Fruit fly (Drosophila melanogaster) whole organism, embryonic: ENCODE measurements around the gene CG9286.

Experiments used
- ATbp ChIP-seq: fragments of 200-800 bp; sonication (Bioruptor generic); optimal IDR thresholded peaks from 2 replicates; lab custom pipeline; 2017; ENCODE audit warnings: missing biosample characterization, mild to moderate bottlenecking, missing genetic modification characterization, missing genetic modification reagents
- CG10431 ChIP-seq: fragments of 200-800 bp; sonication (Bioruptor generic); optimal IDR thresholded peaks from 3 replicates; lab custom pipeline; 2018; ENCODE audit warnings: missing biosample characterization, mild to moderate bottlenecking, missing genetic modification characterization
- CG10565 ChIP-seq: fragments of 200-800 bp; sonication (Bioruptor generic); optimal IDR thresholded peaks from 3 replicates; lab custom pipeline; 2016; ENCODE audit warnings: missing biosample characterization, mild to moderate bottlenecking, missing genetic modification characterization
- CG10959 ChIP-seq: fragments of 200-800 bp; sonication (Bioruptor generic); IDR thresholded peaks from 2 replicates; pipeline ENCODE4 v1.3.6; 2022; ENCODE audit warnings: missing biosample characterization, missing genetic modification characterization
- CG10979 ChIP-seq: fragments of 200-800 bp; sonication (Bioruptor generic); optimal IDR thresholded peaks from 2 replicates; lab custom pipeline; 2018; ENCODE audit warnings: missing biosample characterization, mild to moderate bottlenecking, missing genetic modification characterization, moderate library complexity
- CG11723 ChIP-seq: fragments of 200-800 bp; sonication (Bioruptor generic); optimal IDR thresholded peaks from 2 replicates; lab custom pipeline; 2017; ENCODE audit warnings: missing biosample characterization, mild to moderate bottlenecking, missing genetic modification characterization
- CG1602 ChIP-seq: fragments of 200-800 bp; sonication (Bioruptor generic); optimal IDR thresholded peaks from 3 replicates; lab custom pipeline; 2016; ENCODE audit warnings: missing biosample characterization, missing genetic modification characterization
- CG1603 ChIP-seq: fragments of 200-800 bp; sonication (Bioruptor generic); optimal IDR thresholded peaks from 2 replicates; lab custom pipeline; 2019; ENCODE audit warnings: missing biosample characterization, mild to moderate bottlenecking, missing genetic modification characterization, moderate library complexity
- CG2120 ChIP-seq: fragments of 200-800 bp; sonication (Bioruptor generic); optimal IDR thresholded peaks from 3 replicates; lab custom pipeline; 2016; ENCODE audit warnings: missing biosample characterization, missing genetic modification characterization
- CG30020 ChIP-seq: fragments of 200-800 bp; optimal IDR thresholded peaks from 2 replicates; lab custom pipeline; 2019; ENCODE audit warnings: missing biosample characterization, mild to moderate bottlenecking, missing genetic modification characterization, moderate library complexity
- CG3281 ChIP-seq: fragments of 200-800 bp; sonication (Bioruptor generic); optimal IDR thresholded peaks from 3 replicates; lab custom pipeline; 2017; ENCODE audit warnings: missing biosample characterization, mild to moderate bottlenecking, missing genetic modification characterization
- CG42726 ChIP-seq: fragments of 200-800 bp; sonication (Bioruptor generic); IDR thresholded peaks from 2 replicates; pipeline ENCODE4 v1.3.6; 2022; ENCODE audit warnings: missing biosample characterization, missing genetic modification characterization; ENCODE audit not compliant: partially characterized antibody
- CG6175 ChIP-seq: fragments of 200-800 bp; sonication (Bioruptor generic); IDR thresholded peaks from 3 replicates; pipeline ENCODE4 v1.3.6; 2022; ENCODE audit warnings: missing biosample characterization, missing genetic modification characterization
- CG7357 ChIP-seq: fragments of 200-800 bp; sonication (Bioruptor generic); IDR thresholded peaks from 3 replicates; pipeline ENCODE4 v1.3.6; 2022; ENCODE audit warnings: missing biosample characterization, missing genetic modification characterization
- CG7839 ChIP-seq: fragments of 200-800 bp; sonication (Bioruptor generic); optimal IDR thresholded peaks from 3 replicates; lab custom pipeline; 2018; ENCODE audit warnings: missing biosample characterization, mild to moderate bottlenecking, missing genetic modification characterization, moderate library complexity
- CG8388 ChIP-seq: fragments of 200-800 bp; sonication (Bioruptor generic); optimal IDR thresholded peaks from 2 replicates; lab custom pipeline; 2019; ENCODE audit warnings: missing biosample characterization, mild to moderate bottlenecking, missing genetic modification characterization, moderate library complexity
- CG8765 ChIP-seq: fragments of 200-800 bp; sonication (Bioruptor generic); IDR thresholded peaks from 2 replicates; pipeline ENCODE4 v1.3.6; 2022; ENCODE audit warnings: missing biosample characterization, missing genetic modification characterization
- CG9437 ChIP-seq: fragments of 200-800 bp; sonication (Bioruptor generic); optimal IDR thresholded peaks from 2 replicates; lab custom pipeline; 2018; ENCODE audit warnings: missing biosample characterization, mild to moderate bottlenecking, missing genetic modification characterization
- CHES-1-like ChIP-seq: fragments of 200-800 bp; sonication (Bioruptor generic); optimal IDR thresholded peaks from 2 replicates; lab custom pipeline; 2016; ENCODE audit warnings: missing biosample characterization, missing genetic modification characterization
- Chrac-16 ChIP-seq: fragments of 200-800 bp; sonication (Bioruptor generic); optimal IDR thresholded peaks from 3 replicates; lab custom pipeline; 2016; ENCODE audit warnings: missing biosample characterization, missing genetic modification characterization
- Dfd ChIP-seq, 2 experiments: fragments of >200 bp; optimal IDR thresholded peaks; 2 replicates each; lab custom pipeline; 2017; ENCODE audit warnings: missing biosample characterization in 2 of 2, missing genetic modification characterization in 2 of 2
- Elba2 ChIP-seq: fragments of 200-800 bp; sonication (Bioruptor generic); optimal IDR thresholded peaks from 3 replicates; lab custom pipeline; 2016; ENCODE audit warnings: missing biosample characterization, missing genetic modification characterization
- Fer2 ChIP-seq: fragments of 200-800 bp; sonication (Bioruptor generic); optimal IDR thresholded peaks from 2 replicates; lab custom pipeline; 2018; ENCODE audit warnings: missing biosample characterization, mild to moderate bottlenecking, missing genetic modification characterization, moderate library complexity
- Gsc ChIP-seq: fragments of 200-800 bp; sonication (Bioruptor generic); IDR thresholded peaks from 2 replicates; pipeline ENCODE4 v1.3.6; 2022; ENCODE audit warnings: missing biosample characterization, missing genetic modification characterization
- Hey ChIP-seq: fragments of 200-800 bp; sonication (Bioruptor generic); optimal IDR thresholded peaks from 3 replicates; lab custom pipeline; 2018; ENCODE audit warnings: missing biosample characterization, mild to moderate bottlenecking, missing genetic modification characterization
- Lim3 ChIP-seq: fragments of 200-800 bp; sonication (Bioruptor generic); IDR thresholded peaks from 2 replicates; pipeline ENCODE4 v1.3.6; 2022; ENCODE audit warnings: missing biosample characterization, missing genetic modification characterization
- Mes4 ChIP-seq: fragments of 200-800 bp; sonication (Bioruptor generic); optimal IDR thresholded peaks from 2 replicates; lab custom pipeline; 2016; ENCODE audit warnings: missing biosample characterization, missing genetic modification characterization
- NFAT ChIP-seq: fragments of 200-800 bp; sonication (Bioruptor generic); IDR thresholded peaks from 2 replicates; pipeline ENCODE4 v1.3.6; 2022; ENCODE audit warnings: missing biosample characterization, missing genetic modification characterization
- Nf-YB ChIP-seq: fragments of 200-800 bp; sonication (Bioruptor generic); optimal IDR thresholded peaks from 3 replicates; lab custom pipeline; 2019; ENCODE audit warnings: missing biosample characterization, mild to moderate bottlenecking, missing genetic modification characterization, moderate library complexity
- Opbp ChIP-seq: fragments of 200-800 bp; sonication (Bioruptor generic); IDR thresholded peaks from 3 replicates; pipeline ENCODE4 v1.3.6; 2022; ENCODE audit warnings: missing biosample characterization, missing genetic modification characterization; ENCODE audit not compliant: partially characterized antibody
- Rx ChIP-seq: fragments of 200-800 bp; sonication (Bioruptor generic); IDR thresholded peaks from 2 replicates; pipeline ENCODE4 v1.3.6; 2022; ENCODE audit warnings: missing biosample characterization, missing genetic modification characterization
- Sry-β ChIP-seq: fragments of 200-800 bp; sonication (Bioruptor generic); optimal IDR thresholded peaks from 2 replicates; lab custom pipeline; 2018; ENCODE audit warnings: missing biosample characterization, mild to moderate bottlenecking, missing genetic modification characterization, moderate library complexity
- Ssrp ChIP-seq: fragments of 200-800 bp; sonication (Bioruptor generic); optimal IDR thresholded peaks from 2 replicates; lab custom pipeline; 2018; ENCODE audit warnings: missing biosample characterization, mild to moderate bottlenecking, missing genetic modification characterization, moderate library complexity
- cad ChIP-seq: fragments of >200 bp; optimal IDR thresholded peaks from 2 replicates; lab custom pipeline; 2017; ENCODE audit warnings: missing biosample characterization, missing genetic modification characterization
- cato ChIP-seq: fragments of 200-800 bp; sonication (Bioruptor generic); optimal IDR thresholded peaks from 2 replicates; lab custom pipeline; 2016; ENCODE audit warnings: missing biosample characterization, missing genetic modification characterization, borderline replicate concordance
- ci ChIP-seq: fragments of 200-800 bp; sonication (Bioruptor generic); IDR thresholded peaks from 3 replicates; pipeline ENCODE4 v1.3.6; 2022; ENCODE audit warnings: missing biosample characterization, missing genetic modification characterization
- croc ChIP-seq: fragments of 200-800 bp; sonication (Bioruptor generic); conservative IDR thresholded peaks from 3 replicates; pipeline ENCODE4 v1.3.6; 2022; ENCODE audit warnings: missing biosample characterization, missing genetic modification characterization
- cwo ChIP-seq: fragments of 200-800 bp; sonication (Bioruptor generic); optimal IDR thresholded peaks from 3 replicates; lab custom pipeline; 2017; ENCODE audit warnings: missing biosample characterization, missing genetic modification characterization, mild to moderate bottlenecking, moderate library complexity, missing genetic modification reagents
- dysf ChIP-seq: fragments of 200-800 bp; sonication (Bioruptor generic); IDR thresholded peaks from 3 replicates; pipeline ENCODE4 v1.3.6; 2022; ENCODE audit warnings: missing biosample characterization, missing genetic modification characterization
- ems ChIP-seq: fragments of 200-800 bp; sonication (Bioruptor generic); optimal IDR thresholded peaks from 3 replicates; lab custom pipeline; 2016; ENCODE audit warnings: missing biosample characterization, missing genetic modification characterization
- en ChIP-seq: fragments of 200-800 bp; sonication (Bioruptor generic); optimal IDR thresholded peaks from 2 replicates; lab custom pipeline; 2016; ENCODE audit warnings: missing biosample characterization, missing genetic modification characterization
- ind ChIP-seq: fragments of 200-800 bp; sonication (Bioruptor generic); optimal IDR thresholded peaks from 3 replicates; lab custom pipeline; 2016; ENCODE audit warnings: missing biosample characterization, missing genetic modification characterization
- peb ChIP-seq: fragments of 200-800 bp; sonication (Bioruptor generic); IDR thresholded peaks from 2 replicates; pipeline ENCODE4 v1.3.6; 2022; ENCODE audit warnings: missing biosample characterization, missing genetic modification characterization
- schlank ChIP-seq: fragments of 200-800 bp; sonication (Bioruptor generic); optimal IDR thresholded peaks from 2 replicates; lab custom pipeline; 2018; ENCODE audit warnings: missing biosample characterization, mild to moderate bottlenecking, missing genetic modification characterization
- sd ChIP-seq: fragments of 200-800 bp; sonication (Bioruptor generic); optimal IDR thresholded peaks from 3 replicates; lab custom pipeline; 2018; ENCODE audit warnings: missing biosample characterization, mild to moderate bottlenecking, missing genetic modification characterization, moderate library complexity
- sug ChIP-seq: fragments of 200-800 bp; optimal IDR thresholded peaks from 2 replicates; lab custom pipeline; 2019; ENCODE audit warnings: missing biosample characterization, mild to moderate bottlenecking, missing genetic modification characterization, moderate library complexity
- tap ChIP-seq: fragments of 200-800 bp; optimal IDR thresholded peaks from 3 replicates; lab custom pipeline; 2019; ENCODE audit warnings: missing biosample characterization, mild to moderate bottlenecking, missing genetic modification characterization, moderate library complexity
- twi ChIP-seq: fragments of 200-800 bp; optimal IDR thresholded peaks from 2 replicates; lab custom pipeline; 2019; ENCODE audit warnings: missing biosample characterization, mild to moderate bottlenecking, missing genetic modification characterization, moderate library complexity
- vnd ChIP-seq: fragments of 200-800 bp; sonication (Bioruptor generic); IDR thresholded peaks from 3 replicates; pipeline ENCODE4 v1.3.6; 2022; ENCODE audit warnings: missing biosample characterization, missing genetic modification characterization; ENCODE audit not compliant: partially characterized antibody
- wek ChIP-seq: fragments of 200-800 bp; sonication (Bioruptor generic); optimal IDR thresholded peaks from 3 replicates; lab custom pipeline; 2018; ENCODE audit warnings: missing biosample characterization, mild to moderate bottlenecking, missing genetic modification characterization, moderate library complexity

CG9286 gene

DNA sequence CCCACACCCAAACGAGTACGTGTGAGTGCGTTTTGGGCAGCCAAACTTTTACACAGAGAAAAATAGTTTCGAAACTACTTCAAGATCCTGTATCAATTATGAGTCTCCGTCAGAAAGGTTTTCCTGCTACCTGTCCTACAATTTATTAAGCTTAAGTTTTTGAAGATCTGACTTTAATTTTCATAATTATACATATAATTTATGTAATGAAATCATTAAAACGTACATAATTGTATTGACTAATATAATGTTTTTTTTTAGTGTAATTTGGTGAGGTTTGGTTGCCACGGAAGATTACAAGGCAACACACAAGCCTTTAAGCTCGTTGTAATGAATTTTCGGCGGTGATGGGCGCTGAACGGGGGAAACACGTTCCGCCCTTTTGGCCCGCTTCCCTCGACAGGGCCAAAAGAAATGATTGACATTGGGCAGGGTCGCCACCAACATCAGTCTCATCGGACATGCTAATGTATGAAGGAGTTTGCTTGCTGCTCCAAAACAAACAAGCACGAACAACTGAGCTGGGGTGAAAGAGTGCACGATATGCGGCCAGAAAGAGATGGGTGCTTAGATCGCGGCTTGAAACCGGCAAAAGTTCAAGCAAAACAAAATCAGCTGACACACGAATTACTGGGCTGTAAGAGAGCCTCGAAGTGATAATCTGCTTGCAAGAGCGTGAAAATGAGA, 13.4 kb downstream of the CG9286 start (continued):
- TF ChIP-seq Gsc (GFP tag; lab: Robert Waterston, UW): no peak
- peak; percentile 85 for TF ChIP-seq CG10979
- TF ChIP-seq CG9437 (GFP tag; lab: Kevin White, UChicago): peak; percentile 54
- no peak for TF ChIP-seq Mes4
- no peak for TF ChIP-seq wek
- no peak for TF ChIP-seq Elba2 (GFP tag; lab: Kevin White, UChicago)
- no peak for TF ChIP-seq ems (GFP tag; lab: Kevin White, UChicago)
- TF ChIP-seq Ssrp (tag; lab: Kevin White, UChicago): peak; percentile 79
- TF ChIP-seq en (GFP tag; lab: Kevin White, UChicago): no peak
- no peak for TF ChIP-seq CG7357
- TF ChIP-seq schlank (tag; lab: Kevin White, UChicago): no peak
- no peak for TF ChIP-seq CG3281
- peak; percentile 62 for TF ChIP-seq dysf (GFP tag; lab: Robert Waterston, UW)
- no peak for TF ChIP-seq NFAT (GFP tag; lab: Robert Waterston, UW)
- TF ChIP-seq CG8388 (GFP tag; lab: Kevin White, UChicago): peak; percentile 86
- TF ChIP-seq sug (tag; lab: Kevin White, UChicago): no peak
- TF ChIP-seq CG1603 (tag; lab: Kevin White, UChicago): peak; percentile 46
- TF ChIP-seq CHES-1-like (GFP tag; lab: Kevin White, UChicago): no peak
- TF ChIP-seq CG6175 (GFP tag; lab: Robert Waterston, UW): no peak
- no peak for TF ChIP-seq vnd (GFP tag; lab: Robert Waterston, UW)
- TF ChIP-seq Nf-YB (GFP tag; lab: Kevin White, UChicago): peak; percentile 29
- TF ChIP-seq sd (tag; lab: Kevin White, UChicago): no peak
- TF ChIP-seq peb: peak; percentile 37; the same call in 1 of the 2 replicates
- peak; percentile 35 for TF ChIP-seq twi
- peak; percentile 71 for TF ChIP-seq CG7839 (tag; lab: Kevin White, UChicago)
- TF ChIP-seq CG42726 (GFP tag; lab: Robert Waterston, UW): no peak
- peak; percentile 33; the same call in 1 of the 2 replicates for TF ChIP-seq Rx (GFP tag; lab: Robert Waterston, UW)
- peak; percentile 32 for TF ChIP-seq Chrac-16 (GFP tag; lab: Kevin White, UChicago)
- peak; percentile 24 for TF ChIP-seq CG30020 (tag; lab: Kevin White, UChicago)
- TF ChIP-seq cato (GFP tag; lab: Kevin White, UChicago): peak; percentile 56
- peak; percentile 75 for TF ChIP-seq croc (GFP tag; lab: Robert Waterston, UW)
- TF ChIP-seq ind: peak; percentile 51
- TF ChIP-seq CG8765 (GFP tag; lab: Robert Waterston, UW): no peak
- no peak for TF ChIP-seq Fer2
- peak; percentile 84 for TF ChIP-seq ATbp
- TF ChIP-seq Opbp: no peak
- TF ChIP-seq CG10431 (GFP tag; lab: Kevin White, UChicago): peak; percentile 64
- no peak for TF ChIP-seq cad (GFP tag; lab: Kevin White, UChicago)
- TF ChIP-seq Sry-β (GFP tag; lab: Kevin White, UChicago): no peak
- peak; percentile 72 for TF ChIP-seq CG1602 (GFP tag; lab: Kevin White, UChicago)
- TF ChIP-seq CG10959 (GFP tag; lab: Robert Waterston, UW): peak; percentile 51; the same call in 1 of the 2 replicates
- TF ChIP-seq ci: peak; percentile 85
- peak; percentile 25 for TF ChIP-seq CG11723 (GFP tag; lab: Kevin White, UChicago)
- TF ChIP-seq Hey (tag; lab: Kevin White, UChicago): no peak
- no peak for TF ChIP-seq cwo
- no peak for TF ChIP-seq CG2120 (GFP tag; lab: Kevin White, UChicago)
- no peak for TF ChIP-seq Lim3 (GFP tag; lab: Robert Waterston, UW)
- TF ChIP-seq Dfd (GFP tag; optimal IDR thresholded peaks at IDR 0.05; lab: Kevin White, UChicago): no peak
- peak; percentile 39 for TF ChIP-seq tap
- no peak for TF ChIP-seq CG10565 (GFP tag; lab: Kevin White, UChicago)
